Worm (Caenorhabditis elegans): Measurements from ENCODE around the gene cec-5.
"Not testable (repeated sequence)": the region's sequence is repeated elsewhere in the genome, so short reads cannot be mapped to it uniquely, and the experiment has no call there.

The cec-5 gene

DNA sequence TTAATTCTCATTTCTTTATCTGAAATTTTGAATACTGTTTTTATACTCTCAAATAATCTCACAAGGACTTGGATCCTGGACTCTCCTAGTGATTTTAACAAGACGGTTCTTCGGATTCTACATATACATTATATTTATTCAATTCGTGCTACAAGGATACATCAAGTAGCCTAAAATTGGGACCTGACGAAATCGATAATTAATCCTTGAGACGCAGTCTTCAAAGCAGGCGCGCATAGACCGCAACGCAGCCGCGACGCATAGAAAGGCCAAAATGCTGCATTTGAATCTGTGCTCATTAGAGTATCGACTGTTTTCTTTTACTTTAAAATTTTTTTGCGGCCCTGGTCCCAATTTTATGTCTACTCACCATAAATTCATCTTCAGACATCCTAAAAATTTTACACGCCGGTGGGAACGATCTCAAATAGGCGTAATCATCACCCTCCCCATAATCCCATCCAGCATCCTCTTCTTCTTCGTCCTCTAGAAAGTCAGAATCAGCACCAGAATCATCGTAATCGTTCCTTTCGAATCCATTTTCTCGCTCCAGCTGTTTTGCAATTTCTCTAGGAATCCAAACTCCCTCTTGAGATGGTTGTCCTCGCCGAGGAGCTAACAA lies 4.7 kb downstream of the cec-5 start, which contains the start of gene cec-4:
cec-4 (plus strand) TSS at position 572 of the 622 bp plus-strand sequence.
- TF ChIP-seq W03F9.2 (tag; optimal IDR thresholded peaks at IDR 0.05) (no peak), him-1 (tag; optimal IDR thresholded peaks at IDR 0.05) (no peak), dao-5 (tag; optimal IDR thresholded peaks at IDR 0.05) (no peak)

ce11 chrIV:7573944-7574343 lies 6.0 kb downstream of the cec-5 start:
- peak; percentile 76 for TF ChIP-seq W03F9.2 (tag; optimal IDR thresholded peaks at IDR 0.05)
- peak; percentile 90 for TF ChIP-seq him-1 (tag; optimal IDR thresholded peaks at IDR 0.05)
- TF ChIP-seq dao-5 (tag; optimal IDR thresholded peaks at IDR 0.05), result peak; percentile 90

- TF ChIP-seq W03F9.2 (tag; optimal IDR thresholded peaks at IDR 0.05) (no peak), him-1 (tag; optimal IDR thresholded peaks at IDR 0.05) (no peak), dao-5 (tag; optimal IDR thresholded peaks at IDR 0.05) (no peak)
Measured at ce11 chrIV:7568593-7568992, 11.3 kb downstream of the cec-5 start, which contains the start of gene clec-180. TSS of gene clec-180 (plus strand) at chrIV:7568893.

DNA sequence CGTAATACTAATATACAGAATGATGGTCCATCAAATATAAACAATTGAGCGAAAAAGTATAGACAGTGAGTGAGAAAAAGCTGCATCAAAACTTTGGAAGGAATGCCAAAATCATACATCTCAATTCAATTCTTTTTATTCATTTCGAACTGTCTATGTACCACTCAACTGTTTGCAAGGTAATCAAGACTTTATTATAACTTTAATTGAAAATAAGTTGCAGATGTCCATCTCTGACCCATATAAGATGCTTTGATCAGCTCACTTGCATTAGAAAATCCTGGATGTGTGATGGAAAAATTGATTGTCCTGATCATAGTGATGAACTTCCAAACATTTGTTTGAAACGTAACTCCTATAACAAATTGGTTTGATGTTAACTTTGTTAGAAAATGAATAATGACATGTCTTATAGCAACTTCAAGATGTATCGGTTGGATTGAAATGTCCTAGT lies 12.3 kb downstream of the cec-5 start, which contains the start of gene F32E10.8:
F32E10.8 (plus strand) TSS at position 51 of the 454 bp plus-strand sequence.
- no peak for TF ChIP-seq W03F9.2 (tag; optimal IDR thresholded peaks at IDR 0.05)

DNA sequence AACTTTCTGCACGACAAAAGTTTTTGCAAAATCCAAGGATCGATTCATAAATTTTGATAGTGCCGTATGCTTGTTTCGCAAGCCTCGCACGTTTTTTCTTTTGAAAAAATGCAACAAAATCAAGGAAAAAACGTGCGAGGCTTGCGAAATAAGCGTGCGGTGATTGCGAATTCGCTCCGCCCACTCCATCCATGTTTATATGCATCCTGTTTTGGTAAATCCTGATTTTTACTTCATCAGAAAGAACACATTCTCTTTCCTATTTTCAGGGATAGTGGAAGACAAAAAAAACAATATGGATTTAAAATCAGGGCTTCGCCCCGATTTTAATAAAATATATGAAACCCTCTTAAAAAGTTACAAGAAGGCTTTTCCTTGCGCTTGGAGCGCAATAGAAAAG lies 16.1 kb downstream of the cec-5 start, which contains the start of gene F32E10.9:
F32E10.9 (minus strand) TSS at position 101 of the 400 bp plus-strand sequence.
- TF ChIP-seq him-1, dao-5, W03F9.2 (tag; optimal IDR thresholded peaks at IDR 0.05): not testable (repeated sequence)

- TF ChIP-seq him-1 (tag; optimal IDR thresholded peaks at IDR 0.05), result no peak
- TF ChIP-seq dao-5 (tag; optimal IDR thresholded peaks at IDR 0.05), result no peak
- TF ChIP-seq W03F9.2 (tag; optimal IDR thresholded peaks at IDR 0.05), result peak; percentile 27
Measured at ce11 chrIV:7561614-7562142, 18.2 kb downstream of the cec-5 start, which contains the start of gene ima-3. TSS of gene ima-3 (minus strand) at chrIV:7561664.

DNA sequence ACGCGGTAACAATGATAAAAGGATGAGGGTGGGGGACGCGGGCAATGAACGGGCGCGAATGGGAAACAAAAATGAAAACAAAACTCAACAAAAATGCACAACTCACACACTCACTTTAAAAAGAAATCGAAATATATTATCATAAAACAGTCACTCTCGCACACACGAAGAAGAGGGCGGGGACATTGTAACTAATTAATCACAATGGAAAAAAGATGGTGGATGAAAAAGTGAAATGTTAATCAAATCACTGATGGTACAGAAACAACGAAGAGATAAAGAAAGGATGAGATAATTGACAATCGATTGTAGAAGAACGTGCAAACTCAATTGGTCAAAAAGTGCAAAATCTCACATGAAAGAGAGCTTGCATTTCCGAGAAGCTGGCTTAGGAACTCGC lies 20.7 kb downstream of the cec-5 start:
- TF ChIP-seq him-1 (tag; optimal IDR thresholded peaks at IDR 0.05), result no peak
- no peak for TF ChIP-seq dao-5 (tag; optimal IDR thresholded peaks at IDR 0.05)
- TF ChIP-seq W03F9.2 (tag; optimal IDR thresholded peaks at IDR 0.05), result no peak

DNA sequence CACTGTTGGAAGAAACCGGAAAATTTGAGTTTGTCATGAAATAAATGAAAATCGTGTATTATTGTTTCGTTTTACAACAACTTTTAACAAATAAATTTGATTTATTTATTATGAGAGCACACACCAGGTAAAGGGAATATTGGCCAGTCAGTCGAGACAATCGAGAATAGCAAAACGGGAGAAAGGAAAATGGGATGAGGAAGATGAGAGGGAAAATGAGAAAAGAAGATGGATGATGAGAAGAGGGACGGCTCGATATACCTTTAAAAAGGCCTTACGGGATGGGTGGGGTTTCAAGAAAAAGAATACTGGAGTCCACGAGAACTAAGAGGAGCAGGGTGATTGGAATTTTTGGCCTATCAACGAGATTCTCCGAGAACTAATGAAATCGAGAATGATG lies 21.3 kb downstream of the cec-5 start:
- TF ChIP-seq W03F9.2 (tag; optimal IDR thresholded peaks at IDR 0.05), result no peak
- TF ChIP-seq him-1 (tag; optimal IDR thresholded peaks at IDR 0.05), result no peak
- no peak for TF ChIP-seq dao-5 (tag; optimal IDR thresholded peaks at IDR 0.05)

DNA sequence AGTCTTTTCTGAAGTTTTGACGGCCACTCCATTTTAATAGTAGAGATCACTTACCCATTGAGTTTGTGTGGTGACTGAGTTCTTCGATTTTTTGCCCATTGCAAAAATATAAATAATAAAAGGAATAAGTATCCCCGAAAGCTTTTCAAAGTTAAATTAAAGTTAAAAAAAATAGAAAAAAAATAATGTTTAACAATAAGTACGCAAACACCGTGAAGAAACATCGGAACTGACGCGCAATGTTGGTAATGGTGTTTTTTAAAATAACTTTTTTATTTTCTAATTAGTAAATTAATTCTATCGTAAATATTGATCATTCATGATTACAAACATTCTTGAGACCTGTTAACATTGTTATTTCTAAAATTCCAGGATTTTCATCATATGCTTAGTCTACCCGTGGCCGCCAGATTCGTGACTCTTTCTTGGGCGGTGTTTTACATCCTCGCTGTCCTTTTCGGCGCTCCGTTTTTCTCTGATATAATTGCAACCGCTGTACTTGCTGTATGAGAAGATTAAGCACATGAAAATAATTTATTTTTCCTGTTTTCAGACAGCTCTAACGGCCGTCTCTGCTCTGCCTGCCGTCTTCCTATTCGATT lies 23.5 kb downstream of the cec-5 start, which contains the start of the genes F49E8.7, F49E8.8 and nprl-2:
F49E8.7 (minus strand) TSS at position 101 of the 602 bp plus-strand sequence.
F49E8.8 (plus strand) TSS at position 373 of the 602 bp plus-strand sequence.
nprl-2 (plus strand) TSS at position 552 of the 602 bp plus-strand sequence.
- TF ChIP-seq him-1 (tag; optimal IDR thresholded peaks at IDR 0.05) (no peak), dao-5 (tag; optimal IDR thresholded peaks at IDR 0.05) (no peak), W03F9.2 (tag; optimal IDR thresholded peaks at IDR 0.05) (no peak)

ce11 chrIV:7554351-7554750 lies 25.6 kb downstream of the cec-5 start, which contains the start of gene F49E8.6:
TSS of gene F49E8.6 (minus strand) at chrIV:7554667.
- no peak for TF ChIP-seq him-1 (tag; optimal IDR thresholded peaks at IDR 0.05)

ce11 chrIV:7552958-7553553 lies 26.9 kb downstream of the cec-5 start, which contains the start of gene dif-1:
TSS of gene dif-1 (minus strand) at chrIV:7553008.
- TF ChIP-seq dao-5 (tag; optimal IDR thresholded peaks at IDR 0.05), result no peak
- TF ChIP-seq W03F9.2 (tag; optimal IDR thresholded peaks at IDR 0.05), result peak; percentile 52
- no peak for TF ChIP-seq him-1 (tag; optimal IDR thresholded peaks at IDR 0.05)

ce11 chrIV:7552100-7552499 lies 27.8 kb downstream of the cec-5 start:
- TF ChIP-seq dao-5 (tag; optimal IDR thresholded peaks at IDR 0.05) (no peak), W03F9.2 (tag; optimal IDR thresholded peaks at IDR 0.05) (no peak), him-1 (tag; optimal IDR thresholded peaks at IDR 0.05) (no peak)

DNA sequence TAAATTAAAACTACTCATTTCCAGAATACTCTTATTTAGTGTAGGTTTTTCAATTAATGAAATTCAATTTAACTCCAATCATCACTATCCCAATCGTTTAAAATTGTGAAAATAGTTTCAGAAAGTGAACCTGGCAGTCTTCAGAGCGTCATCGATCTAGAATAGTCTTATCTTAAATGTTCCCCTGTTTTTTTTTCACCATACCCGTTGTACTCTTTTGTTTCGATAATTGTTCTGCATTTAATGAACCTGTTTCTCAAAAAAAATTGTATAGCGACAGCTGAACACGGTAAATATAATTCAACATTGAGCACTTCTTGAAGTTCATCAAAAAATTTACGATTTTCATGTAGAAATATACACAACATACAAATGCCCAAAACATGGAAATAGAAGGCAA lies 28.7 kb downstream of the cec-5 start:
- no peak for TF ChIP-seq him-1 (tag; optimal IDR thresholded peaks at IDR 0.05)
- TF ChIP-seq dao-5 (tag; optimal IDR thresholded peaks at IDR 0.05), result no peak
- TF ChIP-seq W03F9.2 (tag; optimal IDR thresholded peaks at IDR 0.05), result no peak
